Worm (Caenorhabditis elegans): ENCODE results near the gene rheb-1.

Gene rheb-1

ce11 chrIII:9462785-9463467, 7.1 kb upstream of the rheb-1 start (continued):
- TF ChIP-seq ztf-18 (tag; optimal IDR thresholded peaks at IDR 0.05) (no peak), lin-26 (GFP tag; IDR thresholded peaks at IDR 0.05) (no peak), lin-35 (GFP tag; optimal IDR thresholded peaks at IDR 0.05) (no peak), dpl-1 (GFP tag; optimal IDR thresholded peaks at IDR 0.05) (no peak), F37B4.10 (GFP tag; IDR thresholded peaks at IDR 0.05) (no peak), bed-1 (GFP tag; IDR thresholded peaks at IDR 0.05) (no peak), nhr-27 (tag; optimal IDR thresholded peaks at IDR 0.05) (no peak), pha-4 (tag; optimal IDR thresholded peaks at IDR 0.05) (no peak), C17E4.6 (GFP tag; IDR thresholded peaks at IDR 0.05) (no peak), F10E7.11 (tag; optimal IDR thresholded peaks at IDR 0.05) (no peak), F22D6.2 (tag; optimal IDR thresholded peaks at IDR 0.05) (no peak), repo-1 (tag; optimal IDR thresholded peaks at IDR 0.05) (peak; percentile 37)

ce11 chrIII:9461894-9462784, 6.3 kb upstream of the rheb-1 start:
- TF ChIP-seq nhr-179 (tag; optimal IDR thresholded peaks at IDR 0.05): no peak
- TF ChIP-seq F52B5.7 (tag; optimal IDR thresholded peaks at IDR 0.05): peak; percentile 21
- peak; percentile 24 for TF ChIP-seq ztf-18 (tag; optimal IDR thresholded peaks at IDR 0.05)
- no peak for TF ChIP-seq ztf-3 (GFP tag; optimal IDR thresholded peaks at IDR 0.05)
- peak; percentile 26 for TF ChIP-seq tbp1 (GFP tag; optimal IDR thresholded peaks at IDR 0.05)
- TF ChIP-seq rpc-1 (optimal IDR thresholded peaks at IDR 0.05): no peak
- no peak for TF ChIP-seq rpc-1 (tag; optimal IDR thresholded peaks at IDR 0.05)
- peak in 1 of 2 experiments; percentile 44 for TF ChIP-seq rec-8 (tag; optimal IDR thresholded peaks at IDR 0.05)
- no peak for TF ChIP-seq tlf-1 (GFP tag; optimal IDR thresholded peaks at IDR 0.05)
- TF ChIP-seq ceh-27 (GFP tag; optimal IDR thresholded peaks at IDR 0.05): no peak
- peak; percentile 72; the same call in 1 of the 2 replicates for TF ChIP-seq lin-26 (GFP tag; IDR thresholded peaks at IDR 0.05)
- no peak for TF ChIP-seq Y95B8A.8 (GFP tag; IDR thresholded peaks at IDR 0.05)
- no peak for TF ChIP-seq B0261.1 (tag; optimal IDR thresholded peaks at IDR 0.05)
- peak; percentile 16; the same call in 1 of the 2 replicates for TF ChIP-seq ceh-100 (GFP tag; IDR thresholded peaks at IDR 0.05)
- TF ChIP-seq nhr-90 (tag; optimal IDR thresholded peaks at IDR 0.05): no peak
- no peak for TF ChIP-seq pha-4 (tag; optimal IDR thresholded peaks at IDR 0.05)
- TF ChIP-seq lsl-1 (GFP tag; optimal IDR thresholded peaks at IDR 0.05): peak; percentile 17
- no peak for TF ChIP-seq F57A8.1 (GFP tag; optimal IDR thresholded peaks at IDR 0.05)
- peak; percentile 32 for TF ChIP-seq atf-7 (tag; optimal IDR thresholded peaks at IDR 0.05)
- TF ChIP-seq die-1 (tag; optimal IDR thresholded peaks at IDR 0.05): peak; percentile 45
- 0 out of 2 replicates have a peak, but pooled peaks have one; percentile 47 for TF ChIP-seq aptf-3 (GFP tag; IDR thresholded peaks at IDR 0.05)
- TF ChIP-seq ztf-28 (GFP tag; IDR thresholded peaks at IDR 0.05): 0 out of 2 replicates have a peak, but pooled peaks have one; percentile 5
- peak; percentile 31; the same call in 1 of the 2 replicates for TF ChIP-seq Y79H2A.3 (GFP tag; conservative IDR thresholded peaks at IDR 0.05)
- TF ChIP-seq sea-2 (GFP tag; IDR thresholded peaks at IDR 0.05): no peak
- peak; percentile 59 for TF ChIP-seq zfh-2 (GFP tag; conservative IDR thresholded peaks at IDR 0.05)
- TF ChIP-seq sptf-2 (GFP tag; optimal IDR thresholded peaks at IDR 0.05): no peak
